Worm (Caenorhabditis elegans) whole organism, early embryonic: Measurements from ENCODE around the gene num-1.

Experiments
- B0310.2 ChIP-seq: sonication (generic microtip); optimal IDR thresholded peaks from 2 replicates; lab custom pipeline; 2016; ENCODE audit warnings: mild to moderate bottlenecking, missing genetic modification characterization, missing compliant biosample characterization
- ama-1 ChIP-seq: fragments of 150-350 bp; optimal IDR thresholded peaks from 2 replicates; lab custom pipeline; 2014
- ceh-13 ChIP-seq: fragments of 200-800 bp; sonication (Bioruptor generic); optimal IDR thresholded peaks from 2 replicates; lab custom pipeline; 2018; ENCODE audit warnings: mild to moderate bottlenecking, missing genetic modification characterization, missing compliant biosample characterization
- ets-7 ChIP-seq: sonication (generic microtip); optimal IDR thresholded peaks from 2 replicates; lab custom pipeline; 2016; ENCODE audit warnings: missing genotype, missing genetic modification characterization, missing compliant biosample characterization
- flt-1 ChIP-seq: fragments of 200-800 bp; sonication (Bioruptor generic); IDR thresholded peaks from 2 replicates; pipeline ENCODE4 v1.3.6; 2022; ENCODE audit warnings: missing genetic modification characterization, missing compliant biosample characterization
- pes-1 ChIP-seq: fragments of 200-800 bp; sonication (Bioruptor generic); IDR thresholded peaks from 2 replicates; pipeline ENCODE4 v1.3.6; 2022; ENCODE audit warnings: missing genetic modification reagents, missing genetic modification characterization, missing compliant biosample characterization
- scrt-1 ChIP-seq: fragments of 200-800 bp; sonication (Bioruptor generic); IDR thresholded peaks from 2 replicates; pipeline ENCODE4 v1.3.6; 2022; ENCODE audit warnings: missing genetic modification characterization, missing compliant biosample characterization
- sea-1 ChIP-seq: fragments of 200-800 bp; sonication (Bioruptor generic); conservative IDR thresholded peaks from 2 replicates; pipeline ENCODE4 v1.3.6; 2022; ENCODE audit warnings: missing genetic modification characterization, missing compliant biosample characterization
- tbx-11 ChIP-seq: fragments of 200-800 bp; sonication (Bioruptor generic); IDR thresholded peaks from 2 replicates; pipeline ENCODE4 v1.3.6; 2022; ENCODE audit warnings: missing genetic modification characterization, missing compliant biosample characterization
- tra-4 ChIP-seq: sonication (generic microtip); optimal IDR thresholded peaks from 2 replicates; lab custom pipeline; 2017; ENCODE audit warnings: missing genetic modification characterization, missing compliant biosample characterization

DNA sequence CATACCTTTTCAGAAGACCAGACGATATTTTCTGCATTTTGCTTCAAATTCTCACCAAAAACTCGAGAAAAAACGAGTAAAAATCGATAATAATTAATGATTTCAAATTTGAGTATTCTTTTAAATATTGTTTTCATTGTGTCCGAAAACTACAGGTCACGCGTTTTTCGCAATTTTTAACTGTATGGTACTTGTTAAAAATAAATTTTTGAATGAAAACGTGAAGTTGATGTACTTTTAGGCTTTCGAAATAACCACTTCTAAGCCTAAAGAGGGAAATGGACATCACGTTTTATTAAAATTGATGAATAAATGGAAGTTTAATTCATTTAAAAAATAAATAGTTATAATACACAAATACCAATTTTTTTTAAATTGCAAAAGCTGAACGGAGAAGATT is 26.7 kb upstream of the num-1 start, which contains the start of gene Y44A6D.5:
- TF ChIP-seq ceh-13 (GFP tag; lab: Kevin White, UChicago) (no peak), ama-1 (lab: Kevin White, UChicago) (no peak), sea-1 (GFP tag; lab: Robert Waterston, UW) (no peak), flt-1 (GFP tag; lab: Robert Waterston, UW) (no peak), pes-1 (GFP tag; lab: Robert Waterston, UW) (no peak), ets-7 (no peak), tra-4 (tag; lab: Kevin White, UChicago) (no peak), tbx-11 (GFP tag; lab: Robert Waterston, UW) (no peak), B0310.2 (tag; lab: Kevin White, UChicago) (no peak), scrt-1 (GFP tag; lab: Robert Waterston, UW) (no peak)
